Worm (Caenorhabditis elegans) whole organism, L1 larva: ENCODE data around the gene trpp-9.

Experiments
- C04F5.9 ChIP-seq: sonication (generic microtip); optimal IDR thresholded peaks from 2 replicates; lab custom pipeline; 2016; ENCODE audit warnings: missing genetic modification characterization, missing compliant biosample characterization
- C16A3.4 ChIP-seq: fragments of 150-350 bp; optimal IDR thresholded peaks from 2 replicates; lab custom pipeline; 2014; ENCODE audit warnings: missing biosample characterization, missing genetic modification characterization
- Y116A8C.19 ChIP-seq: sonication (generic microtip); optimal IDR thresholded peaks from 2 replicates; lab custom pipeline; 2016; ENCODE audit warnings: missing compliant biosample characterization, missing genetic modification characterization, borderline replicate concordance
- alr-1 ChIP-seq: fragments of 200-800 bp; sonication (Bioruptor generic); optimal IDR thresholded peaks from 2 replicates; lab custom pipeline; 2018; ENCODE audit warnings: borderline replicate concordance, mild to moderate bottlenecking, missing genetic modification characterization, missing compliant biosample characterization
- ama-1 ChIP-seq: fragments of 150-350 bp; optimal IDR thresholded peaks from 2 replicates; lab custom pipeline; 2014
- blmp-1 ChIP-seq: fragments of 150-350 bp; optimal IDR thresholded peaks from 2 replicates; lab custom pipeline; 2014; ENCODE audit warnings: missing biosample characterization, missing genetic modification characterization
- ceh-8 ChIP-seq: fragments of 200-800 bp; sonication (Bioruptor generic); optimal IDR thresholded peaks from 2 replicates; lab custom pipeline; 2018; ENCODE audit warnings: mild to moderate bottlenecking, missing genetic modification characterization, moderate library complexity, missing compliant biosample characterization
- ceh-82 ChIP-seq, 3 experiments: fragments of 150-350 bp in 1 of 3; sonication (generic microtip) in 2 of 3; optimal IDR thresholded peaks; 2 replicates each; lab custom pipeline; 2014 to 2017; ENCODE audit warnings: missing biosample characterization in 3 of 3, missing genetic modification characterization in 3 of 3
- ceh-88 ChIP-seq: fragments of 200-800 bp; sonication (Bioruptor generic); IDR thresholded peaks from 2 replicates; pipeline ENCODE4 v1.3.6; 2022; ENCODE audit warnings: missing genetic modification characterization, missing compliant biosample characterization
- ceh-90 ChIP-seq: sonication (generic microtip); optimal IDR thresholded peaks from 2 replicates; lab custom pipeline; 2016; ENCODE audit warnings: missing genetic modification characterization, missing compliant biosample characterization
- ces-1 ChIP-seq: fragments of 150-350 bp; optimal IDR thresholded peaks from 2 replicates; lab custom pipeline; 2014; ENCODE audit warnings: missing biosample characterization, missing genetic modification reagents, missing genetic modification characterization
- dsc-1 ChIP-seq: sonication (generic microtip); optimal IDR thresholded peaks from 2 replicates; lab custom pipeline; 2016; ENCODE audit warnings: mild to moderate bottlenecking, missing genetic modification characterization, missing compliant biosample characterization
- efl-1 ChIP-seq, 4 experiments: fragments of 150-350 bp; optimal IDR thresholded peaks in 3 of 4; peaks in 1 of 4; 1 replicate in 1 of 4; 2 replicates in 3 of 4; lab custom pipeline; 2014; ENCODE audit warnings: missing biosample characterization in 2 of 4, missing genetic modification characterization in 2 of 4, missing genetic modification reagents in 2 of 4
- efl-3 ChIP-seq: fragments of 200-800 bp; sonication (Bioruptor generic); optimal IDR thresholded peaks from 2 replicates; lab custom pipeline; 2018; ENCODE audit warnings: mild to moderate bottlenecking, missing genetic modification characterization, missing compliant biosample characterization
- egl-27 ChIP-seq, 2 experiments: fragments of 150-350 bp in 1 of 2; sonication (generic microtip); optimal IDR thresholded peaks; 3 replicates each; lab custom pipeline; 2017 to 2018; ENCODE audit warnings: missing biosample characterization in 2 of 2, missing genetic modification characterization in 2 of 2, missing genetic modification reagents in 2 of 2
- elt-2 ChIP-seq: sonication (generic microtip); optimal IDR thresholded peaks from 2 replicates; lab custom pipeline; 2016; ENCODE audit warnings: missing genetic modification characterization, mild to moderate bottlenecking, inconsistent platforms, missing compliant biosample characterization, missing genetic modification reagents
- elt-3 ChIP-seq, 6 experiments: fragments of 150-350 bp in 1 of 6; sonication (generic microtip); optimal IDR thresholded peaks; 2 replicates each; lab custom pipeline; 2017 to 2018; ENCODE audit warnings: missing biosample characterization in 6 of 6, missing genetic modification characterization in 6 of 6, inconsistent platforms in 1 of 6
- fkh-10 ChIP-seq: sonication (generic microtip); optimal IDR thresholded peaks from 2 replicates; lab custom pipeline; 2017; ENCODE audit warnings: missing biosample characterization, missing genetic modification reagents, missing genetic modification characterization
- fkh-8 ChIP-seq: sonication (generic microtip); optimal IDR thresholded peaks from 2 replicates; lab custom pipeline; 2016; ENCODE audit warnings: mild to moderate bottlenecking, missing genetic modification characterization, missing compliant biosample characterization
- fos-1 ChIP-seq: fragments of 150-350 bp; optimal IDR thresholded peaks from 2 replicates; lab custom pipeline; 2014; ENCODE audit warnings: missing biosample characterization, missing genetic modification characterization
- grh-1 ChIP-seq: fragments of 200-800 bp; sonication (Bioruptor generic); IDR thresholded peaks from 2 replicates; pipeline ENCODE4 v1.3.6; 2022; ENCODE audit warnings: missing genetic modification reagents, missing genetic modification characterization, missing compliant biosample characterization
- hlh-4 ChIP-seq: sonication (generic microtip); optimal IDR thresholded peaks from 2 replicates; lab custom pipeline; 2016; ENCODE audit warnings: mild to moderate bottlenecking, missing genetic modification characterization, missing compliant biosample characterization
- isw-1 ChIP-seq: fragments of 200-800 bp; sonication (Bioruptor generic); IDR thresholded peaks from 2 replicates; pipeline ENCODE4 v1.3.6; 2022; ENCODE audit warnings: missing genetic modification characterization, missing compliant biosample characterization
- lin-13 ChIP-seq: fragments of 150-350 bp; optimal IDR thresholded peaks from 2 replicates; lab custom pipeline; 2014; ENCODE audit warnings: missing biosample characterization, missing genetic modification reagents, missing genetic modification characterization
- lin-14 ChIP-seq: fragments of 200-800 bp; sonication (Bioruptor generic); optimal IDR thresholded peaks from 2 replicates; lab custom pipeline; 2018; ENCODE audit warnings: mild to moderate bottlenecking, missing genetic modification characterization, moderate library complexity, missing compliant biosample characterization
- lin-15B ChIP-seq: fragments of 150-350 bp; sonication (generic microtip); optimal IDR thresholded peaks from 3 replicates; lab custom pipeline; 2014; ENCODE audit warnings: missing biosample characterization, missing genetic modification characterization
- mab-9 ChIP-seq: fragments of 200-800 bp; sonication (Bioruptor generic); IDR thresholded peaks from 2 replicates; pipeline ENCODE4 v1.3.6; 2022; ENCODE audit warnings: missing genetic modification reagents, missing genetic modification characterization, missing compliant biosample characterization
- mef-2 ChIP-seq: fragments of 150-350 bp; optimal IDR thresholded peaks from 2 replicates; lab custom pipeline; 2014; ENCODE audit warnings: missing biosample characterization, missing genetic modification characterization
- nhr-11 ChIP-seq: fragments of 150-350 bp; optimal IDR thresholded peaks from 2 replicates; lab custom pipeline; 2014; ENCODE audit warnings: missing biosample characterization, missing genetic modification characterization
- nhr-20 ChIP-seq: sonication (generic microtip); optimal IDR thresholded peaks from 2 replicates; lab custom pipeline; 2016; ENCODE audit warnings: mild to moderate bottlenecking, missing genetic modification characterization, missing compliant biosample characterization
- nhr-237 ChIP-seq: fragments of 150-350 bp; optimal IDR thresholded peaks from 2 replicates; lab custom pipeline; 2014; ENCODE audit warnings: missing biosample characterization, missing genetic modification characterization
- nhr-28 ChIP-seq: fragments of 150-350 bp; optimal IDR thresholded peaks from 2 replicates; lab custom pipeline; 2014; ENCODE audit warnings: missing biosample characterization, missing genetic modification characterization
- nhr-47 ChIP-seq: sonication (generic microtip); optimal IDR thresholded peaks from 2 replicates; lab custom pipeline; 2016; ENCODE audit warnings: mild to moderate bottlenecking, missing genetic modification characterization, moderate library complexity, missing compliant biosample characterization
- nhr-77 ChIP-seq: fragments of 150-350 bp; optimal IDR thresholded peaks from 2 replicates; lab custom pipeline; 2014; ENCODE audit warnings: missing biosample characterization, missing genetic modification characterization
- nhr-84 ChIP-seq: sonication (generic microtip); optimal IDR thresholded peaks from 2 replicates; lab custom pipeline; 2017; ENCODE audit warnings: missing biosample characterization, missing genetic modification characterization
- nhr-85 ChIP-seq: sonication (generic microtip); peaks from one replicate; lab custom pipeline; 2016; ENCODE audit warnings: missing genetic modification characterization, inconsistent platforms, missing compliant biosample characterization
- pax-3 ChIP-seq: fragments of 200-800 bp; sonication (Bioruptor generic); optimal IDR thresholded peaks from 2 replicates; lab custom pipeline; 2018; ENCODE audit warnings: mild to moderate bottlenecking, missing genetic modification characterization, moderate library complexity, missing compliant biosample characterization
- pqm-1 ChIP-seq: sonication (generic microtip); optimal IDR thresholded peaks from 3 replicates; lab custom pipeline; 2017; ENCODE audit warnings: missing biosample characterization, missing genetic modification characterization
- skn-1 ChIP-seq: fragments of 150-350 bp; optimal IDR thresholded peaks from 2 replicates; lab custom pipeline; 2014; ENCODE audit warnings: missing biosample characterization, missing genetic modification characterization
- snpc-4 ChIP-seq: fragments of 150-350 bp; optimal IDR thresholded peaks from 2 replicates; lab custom pipeline; 2014; ENCODE audit warnings: missing biosample characterization, missing genetic modification characterization
- sup-37 ChIP-seq: fragments of 200-800 bp; sonication (Bioruptor generic); optimal IDR thresholded peaks from 2 replicates; lab custom pipeline; 2018; ENCODE audit warnings: mild to moderate bottlenecking, missing genetic modification characterization, missing compliant biosample characterization
- swsn-7 ChIP-seq: sonication (generic microtip); optimal IDR thresholded peaks from 2 replicates; lab custom pipeline; 2016; ENCODE audit warnings: missing genetic modification characterization, missing compliant biosample characterization
- tbx-2 ChIP-seq: sonication (generic microtip); optimal IDR thresholded peaks from 2 replicates; lab custom pipeline; 2016; ENCODE audit warnings: missing genetic modification characterization, missing compliant biosample characterization
- tlp-1 ChIP-seq: fragments of 150-350 bp; optimal IDR thresholded peaks from 2 replicates; lab custom pipeline; 2014; ENCODE audit warnings: missing biosample characterization, missing genetic modification characterization
- unc-30 ChIP-seq: sonication (generic microtip); optimal IDR thresholded peaks from 2 replicates; lab custom pipeline; 2017; ENCODE audit warnings: missing biosample characterization, missing genetic modification characterization
- unc-62 ChIP-seq: fragments of 150-350 bp; optimal IDR thresholded peaks from 2 replicates; lab custom pipeline; 2014; ENCODE audit warnings: missing biosample characterization, missing genetic modification reagents, missing genetic modification characterization
- unc-98 ChIP-seq: fragments of 200-800 bp; sonication (Bioruptor generic); IDR thresholded peaks from 2 replicates; pipeline ENCODE4 v1.3.6; 2022; ENCODE audit warnings: missing genetic modification characterization, missing compliant biosample characterization
- vab-15 ChIP-seq: sonication (generic microtip); optimal IDR thresholded peaks from 2 replicates; lab custom pipeline; 2017; ENCODE audit warnings: missing genotype, mild to moderate bottlenecking, missing genetic modification characterization, missing compliant biosample characterization
- xbp-1 ChIP-seq: sonication (generic microtip); optimal IDR thresholded peaks from 2 replicates; lab custom pipeline; 2016; ENCODE audit warnings: missing genetic modification characterization, missing compliant biosample characterization
- zag-1 ChIP-seq: fragments of 150-350 bp; optimal IDR thresholded peaks from 2 replicates; lab custom pipeline; 2014; ENCODE audit warnings: missing biosample characterization, missing genetic modification characterization
- zip-4 ChIP-seq: fragments of 200-800 bp; sonication (Bioruptor generic); optimal IDR thresholded peaks from 2 replicates; lab custom pipeline; 2018; ENCODE audit warnings: mild to moderate bottlenecking, missing genetic modification characterization, moderate library complexity, missing compliant biosample characterization
- ztf-11 ChIP-seq, 2 experiments: sonication (generic microtip); optimal IDR thresholded peaks; 2 replicates each; lab custom pipeline; 2016 to 2017; ENCODE audit warnings: missing genetic modification characterization in 2 of 2, missing biosample characterization in 1 of 2, missing compliant biosample characterization in 1 of 2

trpp-9 gene

DNA sequence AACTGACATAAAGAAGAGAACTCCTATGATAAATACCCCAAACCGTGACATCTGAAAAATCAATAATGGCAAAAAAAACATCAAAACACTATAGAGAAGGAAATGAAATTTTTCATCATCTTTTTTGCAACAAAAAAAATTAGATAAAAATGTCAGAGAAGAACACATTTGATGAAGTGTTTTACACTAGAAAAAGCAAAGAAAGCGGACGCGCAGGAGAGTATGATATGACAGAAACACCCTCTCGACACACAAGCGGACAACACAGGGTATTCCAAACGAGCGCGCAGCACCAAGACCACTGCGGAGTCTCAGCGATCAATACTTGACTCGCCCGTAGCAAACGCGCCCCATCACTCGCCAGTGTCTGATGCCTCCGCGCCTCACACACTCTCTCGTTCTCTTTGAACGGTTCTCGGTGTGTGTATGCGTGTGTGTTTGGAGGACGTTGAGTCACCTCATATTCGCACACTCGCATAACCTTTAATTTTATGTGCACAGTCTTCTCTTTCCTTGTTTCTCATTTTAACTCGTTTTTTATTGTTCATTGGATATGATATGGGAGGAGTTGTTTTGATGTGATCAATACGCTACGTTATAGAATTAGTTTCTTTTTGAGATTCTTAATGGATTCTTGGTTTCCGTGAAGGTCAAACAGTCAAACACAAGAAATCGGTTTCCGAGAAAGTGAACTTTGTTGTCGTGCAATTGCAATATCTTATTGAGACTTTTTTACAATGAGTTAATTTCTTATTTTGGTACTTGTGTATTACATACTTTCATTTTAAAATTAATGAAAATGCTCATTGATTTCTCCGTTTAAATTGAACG, 17.1 kb upstream of the trpp-9 start, which contains the start of gene selt-1.1:
TSS of gene selt-1.1 (minus strand) at position 51 of the 831 bp plus-strand sequence.
- no peak for TF ChIP-seq fkh-10 (GFP tag; lab: Kevin White, UChicago)
- TF ChIP-seq nhr-77 (tag; lab: Kevin White, UChicago), result no peak
- no peak for TF ChIP-seq alr-1
- TF ChIP-seq nhr-20 (tag; lab: Kevin White, UChicago), result peak; percentile 58
- no peak for TF ChIP-seq unc-62 (GFP tag; lab: Kevin White, UChicago)
- TF ChIP-seq sup-37, result no peak
- no peak for TF ChIP-seq ceh-88
- no peak for TF ChIP-seq zag-1 (tag; lab: Kevin White, UChicago)
- no peak for TF ChIP-seq pax-3
- TF ChIP-seq dsc-1 (tag; lab: Kevin White, UChicago), result no peak
- peak; percentile 93 for TF ChIP-seq lin-14 (GFP tag; lab: Kevin White, UChicago)
- no peak for TF ChIP-seq egl-27 (tag; optimal IDR thresholded peaks at IDR 0.05; lab: Kevin White, UChicago)
- TF ChIP-seq grh-1 (GFP tag; lab: Robert Waterston, UW), result no peak
- no peak for TF ChIP-seq ama-1 (lab: Kevin White, UChicago)
- peak in 1 of 6 experiments; percentile 32 for TF ChIP-seq elt-3 (tag; optimal IDR thresholded peaks at IDR 0.05; lab: Kevin White, UChicago)
- TF ChIP-seq vab-15 (tag; lab: Kevin White, UChicago), result no peak
- TF ChIP-seq swsn-7 (tag; lab: Kevin White, UChicago), result peak; percentile 55
- no peak for TF ChIP-seq tlp-1 (tag; lab: Kevin White, UChicago)
- no peak for TF ChIP-seq unc-98 (GFP tag; lab: Robert Waterston, UW)
- no peak for TF ChIP-seq ztf-11 (tag; optimal IDR thresholded peaks at IDR 0.05; lab: Kevin White, UChicago)
- TF ChIP-seq hlh-4 (tag; lab: Kevin White, UChicago), result no peak
- peak; percentile 0 for TF ChIP-seq fkh-8 (tag; lab: Kevin White, UChicago)
- TF ChIP-seq efl-3 (GFP tag; lab: Kevin White, UChicago), result no peak
- TF ChIP-seq C04F5.9 (tag; lab: Kevin White, UChicago), result no peak
- TF ChIP-seq nhr-47 (tag; lab: Kevin White, UChicago), result peak; percentile 52
- no peak for TF ChIP-seq isw-1
- peak; percentile 39 for TF ChIP-seq xbp-1 (tag; lab: Kevin White, UChicago)
- TF ChIP-seq mab-9 (GFP tag; lab: Robert Waterston, UW), result no peak
- TF ChIP-seq ceh-8, result no peak
- peak; percentile 74 for TF ChIP-seq blmp-1 (tag; lab: Kevin White, UChicago)
- no peak for TF ChIP-seq pqm-1 (tag; lab: Kevin White, UChicago)
- no peak for TF ChIP-seq snpc-4 (tag; lab: Kevin White, UChicago)
- no peak for TF ChIP-seq nhr-11 (tag; lab: Kevin White, UChicago)
- no peak for TF ChIP-seq zip-4 (GFP tag; lab: Kevin White, UChicago)
- TF ChIP-seq lin-13 (GFP tag; lab: Kevin White, UChicago), result no peak
- TF ChIP-seq lin-15B (tag; lab: Kevin White, UChicago), result no peak
- TF ChIP-seq ceh-82 (tag; optimal IDR thresholded peaks at IDR 0.05; lab: Kevin White, UChicago), result peak in 1 of 3 experiments; percentile 17
- no peak for TF ChIP-seq nhr-28 (tag; lab: Kevin White, UChicago)
- TF ChIP-seq skn-1 (tag; lab: Kevin White, UChicago), result no peak
- TF ChIP-seq elt-2, result peak; percentile 32
- TF ChIP-seq unc-30, result no peak
- TF ChIP-seq nhr-85 (tag; lab: Kevin White, UChicago), result peak; percentile 84
- peak; percentile 12 for TF ChIP-seq C16A3.4 (tag; lab: Kevin White, UChicago)
- TF ChIP-seq mef-2, result no peak
- no peak for TF ChIP-seq nhr-237 (tag; lab: Kevin White, UChicago)
- no peak for TF ChIP-seq Y116A8C.19 (tag; lab: Kevin White, UChicago)
- peak; percentile 46 for TF ChIP-seq tbx-2 (tag; lab: Kevin White, UChicago)
- TF ChIP-seq ceh-90 (tag; lab: Kevin White, UChicago), result no peak
- no peak for TF ChIP-seq nhr-84
- no peak for TF ChIP-seq fos-1
- no peak for TF ChIP-seq ces-1
- TF ChIP-seq efl-1 (optimal IDR thresholded peaks at IDR 0.05; lab: Kevin White, UChicago), result peak in 1 of 2 experiments; percentile 35
- TF ChIP-seq efl-1 (GFP tag; optimal IDR thresholded peaks at IDR 0.05 in 1 of 2; lab: Kevin White, UChicago), result no peak
